Fruit fly (Drosophila melanogaster): ENCODE results near the gene CG1792.

Gene CG1792

dm6 chr3R:31588374-31588773, 27.7 kb upstream of the CG1792 start, which contains the start of gene CG1635 (continued):
- TF ChIP-seq CG6254 (GFP tag; optimal IDR thresholded peaks at IDR 0.05), result peak; percentile 97
- TF ChIP-seq Rfx (GFP tag; IDR thresholded peaks at IDR 0.05), result peak; percentile 99
- TF ChIP-seq sens-2 (GFP tag; IDR thresholded peaks at IDR 0.05), result peak; percentile 99
- TF ChIP-seq PHDP (tag; optimal IDR thresholded peaks at IDR 0.05), result peak; percentile 100
- TF ChIP-seq HmgZ (tag; optimal IDR thresholded peaks at IDR 0.05), result peak; percentile 100
- TF ChIP-seq Vsx1 (GFP tag; optimal IDR thresholded peaks at IDR 0.05), result peak; percentile 98
- peak; percentile 96 for TF ChIP-seq tio (GFP tag; optimal IDR thresholded peaks at IDR 0.05)
- no peak for TF ChIP-seq cad (GFP tag; optimal IDR thresholded peaks at IDR 0.05)
- peak; percentile 66; the same call in 2 of the 3 replicates for TF ChIP-seq CG6791 (GFP tag; IDR thresholded peaks at IDR 0.05; ENCODE audit: partially characterized antibody)
- TF ChIP-seq CG1792 (GFP tag; optimal IDR thresholded peaks at IDR 0.05), result peak; percentile 97
- TF ChIP-seq hb (GFP tag; IDR thresholded peaks at IDR 0.05; ENCODE audit: partially characterized antibody), result peak; percentile 54; the same call in 1 of the 3 replicates
- TF ChIP-seq Ada2b (GFP tag; IDR thresholded peaks at IDR 0.05), result peak; percentile 99
- peak; percentile 48 for TF ChIP-seq hbn (GFP tag; IDR thresholded peaks at IDR 0.05; ENCODE audit: partially characterized antibody)
- TF ChIP-seq CG12744 (GFP tag; optimal IDR thresholded peaks at IDR 0.05), result peak; percentile 99
- TF ChIP-seq pho (GFP tag; optimal IDR thresholded peaks at IDR 0.05), result peak; percentile 99
- TF ChIP-seq pan (optimal IDR thresholded peaks at IDR 0.05), result no peak
- TF ChIP-seq pan (GFP tag; optimal IDR thresholded peaks at IDR 0.05 in 1 of 2, IDR thresholded peaks at IDR 0.05 in 1 of 2), result peak in 1 of 2 experiments; percentile 100
- TF ChIP-seq disco-r (GFP tag; optimal IDR thresholded peaks at IDR 0.05), result peak; percentile 96
- peak; percentile 98 for TF ChIP-seq CG12155 (GFP tag; optimal IDR thresholded peaks at IDR 0.05)
- TF ChIP-seq peb (GFP tag; IDR thresholded peaks at IDR 0.05), result peak; percentile 98
- TF ChIP-seq ac (GFP tag; optimal IDR thresholded peaks at IDR 0.05), result peak; percentile 97
- TF ChIP-seq emc (GFP tag; optimal IDR thresholded peaks at IDR 0.05), result peak; percentile 96
- peak; percentile 99 for TF ChIP-seq CG2202 (tag; optimal IDR thresholded peaks at IDR 0.05)
- peak; percentile 98 for TF ChIP-seq CG7786 (GFP tag; optimal IDR thresholded peaks at IDR 0.05)
- peak; percentile 97 for TF ChIP-seq ERR (GFP tag; optimal IDR thresholded peaks at IDR 0.05)
- TF ChIP-seq Trl (optimal IDR thresholded peaks at IDR 0.05), result no peak
- peak; percentile 95 for TF ChIP-seq Trl (GFP tag; optimal IDR thresholded peaks at IDR 0.05)
- TF ChIP-seq CG10654 (GFP tag; optimal IDR thresholded peaks at IDR 0.05), result peak; percentile 98
- TF ChIP-seq CG14860 (GFP tag; IDR thresholded peaks at IDR 0.05; ENCODE audit: partially characterized antibody), result peak; percentile 58; the same call in 2 of the 3 replicates
- peak; percentile 98 for TF ChIP-seq NK7.1 (GFP tag; optimal IDR thresholded peaks at IDR 0.05)
- peak; percentile 99 for TF ChIP-seq cwo (GFP tag; optimal IDR thresholded peaks at IDR 0.05)
- peak; percentile 98 for TF ChIP-seq CG3407 (GFP tag; optimal IDR thresholded peaks at IDR 0.05)
- TF ChIP-seq dmrt11E (tag; optimal IDR thresholded peaks at IDR 0.05), result peak; percentile 99
- TF ChIP-seq hth (optimal IDR thresholded peaks at IDR 0.05), result no peak
- TF ChIP-seq CG13894 (tag; optimal IDR thresholded peaks at IDR 0.05), result peak; percentile 99
- TF ChIP-seq CG8944 (GFP tag; optimal IDR thresholded peaks at IDR 0.05), result peak; percentile 96
- peak; percentile 96 for TF ChIP-seq D19B (GFP tag; optimal IDR thresholded peaks at IDR 0.05)
- TF ChIP-seq CG11456 (GFP tag; IDR thresholded peaks at IDR 0.05), result peak; percentile 99
- peak; percentile 99 for TF ChIP-seq CG10366 (GFP tag; IDR thresholded peaks at IDR 0.05)
- TF ChIP-seq CG1603 (tag; optimal IDR thresholded peaks at IDR 0.05), result peak; percentile 97
- peak; percentile 99 for TF ChIP-seq Hsf (GFP tag; optimal IDR thresholded peaks at IDR 0.05)
- TF ChIP-seq CG7271 (tag; optimal IDR thresholded peaks at IDR 0.05), result peak; percentile 100
- TF ChIP-seq abd-A (tag; optimal IDR thresholded peaks at IDR 0.05), result no peak
- peak; percentile 99 for TF ChIP-seq CG10267 (tag; optimal IDR thresholded peaks at IDR 0.05)
- TF ChIP-seq cas (GFP tag; IDR thresholded peaks at IDR 0.05), result peak; percentile 99
- peak; percentile 99 for TF ChIP-seq YL-1 (GFP tag; optimal IDR thresholded peaks at IDR 0.05)
- TF ChIP-seq CG11398 (GFP tag; optimal IDR thresholded peaks at IDR 0.05), result peak; percentile 98
- peak; percentile 99 for TF ChIP-seq Mrtf (GFP tag; IDR thresholded peaks at IDR 0.05)
- TF ChIP-seq Fer2 (tag; optimal IDR thresholded peaks at IDR 0.05), result peak; percentile 99
- peak; percentile 51 for TF ChIP-seq Dp (GFP tag; optimal IDR thresholded peaks at IDR 0.05)
- peak; percentile 99 for TF ChIP-seq CG17568 (GFP tag; optimal IDR thresholded peaks at IDR 0.05)

Data from whole organism, embryonic.